Worm (Caenorhabditis elegans) whole organism, midembryonic: ENCODE measurements around the gene col-86.
"Not testable (repeated sequence)": the region's sequence is repeated elsewhere in the genome, so short reads cannot be mapped to it uniquely, and the experiment has no call there.

Experiments
- T22C8.4 ChIP-seq: fragments of 200-800 bp; sonication (Bioruptor generic); IDR thresholded peaks from 2 replicates; pipeline ENCODE4 v1.3.6; 2022; ENCODE audit warnings: missing genetic modification characterization, missing compliant biosample characterization
- cog-1 ChIP-seq: sonication (generic microtip); optimal IDR thresholded peaks from 2 replicates; lab custom pipeline; 2016; ENCODE audit warnings: missing genetic modification characterization, missing compliant biosample characterization
- flt-1 ChIP-seq: fragments of 200-800 bp; sonication (Bioruptor generic); IDR thresholded peaks from 2 replicates; pipeline ENCODE4 v1.3.6; 2022; ENCODE audit warnings: missing genetic modification characterization, missing compliant biosample characterization
- klf-2 ChIP-seq: fragments of 200-800 bp; sonication (Bioruptor generic); conservative IDR thresholded peaks from 2 replicates; pipeline ENCODE4 v1.3.6; 2022; ENCODE audit warnings: missing genetic modification reagents, missing genetic modification characterization, missing compliant biosample characterization
- med-1 ChIP-seq: sonication (generic microtip); optimal IDR thresholded peaks from 2 replicates; lab custom pipeline; 2017; ENCODE audit warnings: missing genetic modification characterization, mild to moderate bottlenecking, missing compliant biosample characterization, antibody characterized with exemption, missing genetic modification reagents; ENCODE audit not compliant: insufficient read depth
- ref-1 ChIP-seq: fragments of 200-800 bp; sonication (Bioruptor generic); conservative IDR thresholded peaks from 2 replicates; pipeline ENCODE4 v1.3.6; 2022; ENCODE audit warnings: missing genetic modification reagents, missing genetic modification characterization, missing compliant biosample characterization
- tab-1 ChIP-seq: fragments of 200-800 bp; sonication (Bioruptor generic); IDR thresholded peaks from 2 replicates; pipeline ENCODE4 v1.3.6; 2022; ENCODE audit warnings: missing genetic modification characterization, missing compliant biosample characterization
- ztf-23 ChIP-seq: fragments of 200-800 bp; sonication (Bioruptor generic); IDR thresholded peaks from 2 replicates; pipeline ENCODE4 v1.3.6; 2022; ENCODE audit warnings: missing genetic modification reagents, missing genetic modification characterization, missing compliant biosample characterization
- ztf-29 ChIP-seq: fragments of 200-800 bp; sonication (Bioruptor generic); IDR thresholded peaks from 2 replicates; pipeline ENCODE4 v1.3.6; 2022; ENCODE audit warnings: missing genetic modification reagents, missing genetic modification characterization, missing compliant biosample characterization

The col-86 gene

DNA sequence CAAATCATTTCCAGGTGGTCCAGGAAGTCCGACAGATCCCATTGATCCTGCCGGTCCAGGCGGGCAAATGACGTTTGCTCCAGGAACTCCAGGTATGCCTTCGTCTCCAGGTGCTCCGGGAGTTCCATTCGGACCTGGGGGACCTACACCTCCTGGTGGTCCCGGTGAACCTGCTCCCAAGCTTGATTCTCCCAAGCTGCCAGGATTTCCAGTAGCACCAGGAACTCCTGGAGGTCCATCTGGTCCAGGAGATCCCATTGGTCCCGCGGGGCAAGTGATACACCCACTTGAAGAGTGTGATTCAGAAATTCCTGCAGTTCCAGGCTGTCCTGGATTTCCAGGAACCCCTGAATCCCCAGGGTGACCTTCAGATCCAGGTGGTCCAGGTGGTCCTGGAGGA, 1.7 kb downstream of the col-86 start:
- TF ChIP-seq ref-1 (GFP tag; lab: Robert Waterston, UW) (no peak), tab-1 (GFP tag; lab: Robert Waterston, UW) (no peak), klf-2 (GFP tag; lab: Robert Waterston, UW) (no peak)

DNA sequence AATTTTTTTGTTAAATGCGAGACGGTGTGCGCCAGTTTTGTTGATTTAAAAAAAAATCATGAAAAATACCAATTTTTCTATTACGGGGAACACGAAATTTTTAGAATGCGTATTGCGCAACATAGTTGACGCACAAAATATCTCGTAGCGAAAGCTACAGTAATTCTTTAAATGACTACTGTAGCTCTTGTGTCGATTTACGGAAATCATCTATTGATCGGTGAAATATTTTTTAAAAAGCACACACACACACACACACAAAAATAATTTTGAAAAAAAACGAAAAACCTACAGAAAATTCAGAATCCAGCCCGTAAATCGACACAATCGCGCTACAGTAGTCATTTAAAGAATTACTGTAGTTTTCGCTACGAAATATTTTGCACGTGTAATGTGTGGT, 6.2 kb downstream of the col-86 start:
- TF ChIP-seq med-1 (GFP tag; lab: Kevin White, UChicago) (no peak), tab-1 (GFP tag; lab: Robert Waterston, UW) (no peak), klf-2 (GFP tag; lab: Robert Waterston, UW) (no peak), ztf-23 (no peak), ref-1 (GFP tag; lab: Robert Waterston, UW) (no peak), T22C8.4 (GFP tag; lab: Robert Waterston, UW) (no peak), flt-1 (GFP tag; lab: Robert Waterston, UW) (no peak), cog-1 (tag; lab: Kevin White, UChicago) (no peak), ztf-29 (GFP tag; lab: Robert Waterston, UW) (no peak)

DNA sequence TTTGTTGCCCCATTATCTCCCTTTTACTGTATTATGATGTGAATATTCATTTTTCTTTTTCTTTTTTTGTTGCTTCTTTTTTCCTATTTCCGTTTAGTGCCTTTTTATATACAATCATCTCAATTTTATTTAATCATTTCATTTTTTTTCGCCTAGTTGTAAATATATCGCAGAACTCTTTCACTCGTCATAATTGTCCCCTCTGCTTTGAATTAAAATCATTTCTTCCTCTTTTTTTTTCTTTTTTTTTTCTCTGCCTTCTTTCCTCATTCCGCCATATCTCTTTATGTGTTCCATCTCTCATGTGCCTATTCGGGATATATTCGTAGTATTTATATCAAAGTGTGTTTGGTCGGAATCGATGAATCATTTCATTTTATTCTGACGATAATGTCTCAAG, 7.0 kb downstream of the col-86 start, which contains the start of gene Y81G3A.4:
Y81G3A.4 (plus strand) TSS at position 301 of the 400 bp plus-strand sequence.
- TF ChIP-seq cog-1 (tag; lab: Kevin White, UChicago) (no peak), klf-2 (GFP tag; lab: Robert Waterston, UW) (no peak), tab-1 (GFP tag; lab: Robert Waterston, UW) (no peak), ztf-29 (GFP tag; lab: Robert Waterston, UW) (no peak), ztf-23 (no peak), med-1 (GFP tag; lab: Kevin White, UChicago) (no peak), flt-1 (GFP tag; lab: Robert Waterston, UW) (no peak), ref-1 (GFP tag; lab: Robert Waterston, UW) (no peak), T22C8.4 (GFP tag; lab: Robert Waterston, UW) (no peak)

DNA sequence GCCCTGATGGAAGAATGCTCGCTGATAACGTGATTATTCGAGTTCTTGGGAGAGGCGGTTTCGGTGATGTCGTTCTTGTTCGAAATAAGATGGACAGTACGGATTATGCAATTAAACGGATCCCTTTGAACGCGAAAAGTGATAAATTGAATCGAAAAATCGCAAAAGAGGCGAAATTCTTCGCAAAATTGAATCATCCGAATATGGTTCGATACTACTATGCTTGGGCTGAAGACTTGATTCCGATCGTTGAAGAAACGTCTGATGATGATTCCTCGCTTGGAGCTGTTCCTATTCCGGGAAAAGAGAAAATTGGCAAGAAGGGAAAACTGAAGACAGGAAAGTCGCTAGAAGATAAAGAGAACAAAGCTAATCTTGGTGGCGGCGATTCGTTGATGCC, 12.1 kb downstream of the col-86 start:
- TF ChIP-seq flt-1 (GFP tag; lab: Robert Waterston, UW) (no peak), med-1 (GFP tag; lab: Kevin White, UChicago) (no peak), ztf-29 (GFP tag; lab: Robert Waterston, UW) (no peak), cog-1 (tag; lab: Kevin White, UChicago) (no peak), klf-2 (GFP tag; lab: Robert Waterston, UW) (no peak), ztf-23 (no peak), T22C8.4 (GFP tag; lab: Robert Waterston, UW) (no peak), tab-1 (GFP tag; lab: Robert Waterston, UW) (no peak), ref-1 (GFP tag; lab: Robert Waterston, UW) (no peak)

DNA sequence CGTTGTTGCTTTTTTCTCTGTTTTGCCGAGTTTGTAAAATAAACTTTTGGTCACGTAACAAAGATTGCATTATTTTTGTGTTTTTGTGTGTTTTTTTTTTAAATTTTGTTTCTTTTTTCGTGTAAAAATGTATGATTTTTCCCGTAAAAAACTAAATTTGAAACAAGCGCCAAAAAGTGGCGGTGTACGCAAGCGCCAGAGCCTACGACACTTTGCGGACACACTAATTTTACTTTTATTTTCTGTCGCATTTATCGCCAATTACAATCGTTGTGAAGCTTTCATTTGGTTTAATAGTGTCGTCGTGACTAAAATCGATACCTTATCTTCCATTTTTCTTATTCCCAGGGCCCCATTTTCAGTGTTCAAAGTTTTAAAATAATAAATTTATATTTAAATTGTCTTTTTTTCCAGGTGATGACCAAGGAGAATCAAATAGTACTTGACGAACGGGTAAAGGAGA, 14.3 kb downstream of the col-86 start, which contains the start of the genes Y81G3A.1 and gcn-2:
Y81G3A.1 (minus strand) TSS at position 175 of the 463 bp plus-strand sequence.
gcn-2 (plus strand) TSS at position 413 of the 463 bp plus-strand sequence.
- TF ChIP-seq klf-2 (GFP tag; lab: Robert Waterston, UW): no peak
- no peak for TF ChIP-seq flt-1 (GFP tag; lab: Robert Waterston, UW)
- TF ChIP-seq ztf-29 (GFP tag; lab: Robert Waterston, UW): no peak
- TF ChIP-seq cog-1 (tag; lab: Kevin White, UChicago): no peak
- TF ChIP-seq med-1 (GFP tag; lab: Kevin White, UChicago): no peak
- no peak for TF ChIP-seq ref-1 (GFP tag; lab: Robert Waterston, UW)
- no peak for TF ChIP-seq ztf-23
- no peak for TF ChIP-seq tab-1 (GFP tag; lab: Robert Waterston, UW)
- TF ChIP-seq T22C8.4 (GFP tag; lab: Robert Waterston, UW): no peak

DNA sequence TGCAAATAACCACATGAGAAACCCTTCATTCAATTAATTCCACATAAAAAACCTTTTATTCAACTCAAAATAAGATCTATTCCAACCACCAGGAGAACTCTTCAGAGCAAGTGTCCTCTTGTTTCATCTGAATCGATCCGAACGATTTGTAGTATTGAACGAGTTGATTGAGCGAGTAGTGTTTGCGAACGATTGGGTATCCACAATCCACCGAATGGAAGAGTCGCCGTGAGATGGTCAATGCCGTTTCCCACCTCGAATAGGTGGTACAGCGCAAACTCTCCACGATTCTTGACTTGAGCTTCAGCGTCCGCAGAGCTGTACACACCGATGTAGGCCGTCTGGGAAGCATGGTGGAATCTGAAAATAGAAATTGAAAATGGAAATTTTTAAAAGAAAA, 15.7 kb downstream of the col-86 start, which contains the start of gene Y81G3A.6:
Y81G3A.6 (minus strand) TSS at position 101 of the 400 bp plus-strand sequence.
- TF ChIP-seq cog-1 (tag; lab: Kevin White, UChicago); ztf-29 (GFP tag; lab: Robert Waterston, UW); flt-1 (GFP tag; lab: Robert Waterston, UW): not testable (repeated sequence)

DNA sequence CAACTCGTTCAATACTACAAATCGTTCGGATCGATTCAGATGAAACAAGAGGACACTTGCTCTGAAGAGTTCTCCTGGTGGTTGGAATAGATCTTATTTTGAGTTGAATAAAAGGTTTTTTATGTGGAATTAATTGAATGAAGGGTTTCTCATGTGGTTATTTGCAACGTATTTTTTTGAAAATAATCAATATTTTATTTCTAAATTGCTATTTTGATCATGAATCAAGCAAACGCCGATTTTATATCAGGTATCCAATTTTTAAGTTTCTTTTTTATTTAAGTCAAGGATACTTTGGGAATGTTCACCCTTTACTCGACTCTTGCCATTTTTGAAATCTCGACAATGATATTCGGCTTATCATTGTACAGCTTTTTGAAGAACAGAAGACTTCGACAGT, 17.5 kb downstream of the col-86 start, which contains the start of gene Y81G3A.2:
Y81G3A.2 (plus strand) TSS at position 301 of the 400 bp plus-strand sequence.
- not testable (repeated sequence) for TF ChIP-seq ztf-23; cog-1 (tag; lab: Kevin White, UChicago); ztf-29 (GFP tag; lab: Robert Waterston, UW)

DNA sequence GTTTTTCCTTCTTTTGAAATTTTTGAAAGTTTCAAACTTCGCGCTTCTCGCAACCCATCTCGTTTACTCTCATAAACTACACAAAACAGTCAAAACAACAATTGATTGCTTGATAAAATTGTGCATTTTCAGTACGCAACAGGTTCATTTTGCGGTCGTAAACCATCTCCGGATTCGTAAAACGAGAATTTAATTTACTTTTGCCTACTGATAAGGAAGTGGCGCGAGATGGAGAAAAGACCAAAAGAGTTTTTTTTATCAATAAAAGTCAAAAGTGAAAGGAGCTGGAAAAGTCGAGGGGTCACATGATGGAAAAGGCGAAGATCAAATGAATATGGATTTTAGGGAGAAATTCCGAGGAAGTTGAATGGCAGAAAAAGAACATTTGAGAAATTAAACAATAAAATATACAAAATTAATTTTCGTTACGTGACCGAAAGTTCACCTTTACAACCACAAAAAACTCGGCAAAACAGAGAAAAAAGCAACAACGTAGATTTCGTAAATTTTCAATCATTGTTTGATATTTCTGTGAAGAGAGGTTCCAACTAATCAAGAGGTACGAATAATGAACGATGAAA, 19.1 kb downstream of the col-86 start, which contains the start of gene F42G4.6:
F42G4.6 (plus strand) TSS at position 531 of the 581 bp plus-strand sequence.
- no peak for TF ChIP-seq klf-2 (GFP tag; lab: Robert Waterston, UW)
- TF ChIP-seq ztf-29 (GFP tag; lab: Robert Waterston, UW): no peak
- no peak for TF ChIP-seq tab-1 (GFP tag; lab: Robert Waterston, UW)
- TF ChIP-seq med-1 (GFP tag; lab: Kevin White, UChicago): no peak
- TF ChIP-seq cog-1 (tag; lab: Kevin White, UChicago): no peak
- TF ChIP-seq ref-1 (GFP tag; lab: Robert Waterston, UW): no peak
- no peak for TF ChIP-seq flt-1 (GFP tag; lab: Robert Waterston, UW)
- TF ChIP-seq T22C8.4 (GFP tag; lab: Robert Waterston, UW): no peak
- no peak for TF ChIP-seq ztf-23

DNA sequence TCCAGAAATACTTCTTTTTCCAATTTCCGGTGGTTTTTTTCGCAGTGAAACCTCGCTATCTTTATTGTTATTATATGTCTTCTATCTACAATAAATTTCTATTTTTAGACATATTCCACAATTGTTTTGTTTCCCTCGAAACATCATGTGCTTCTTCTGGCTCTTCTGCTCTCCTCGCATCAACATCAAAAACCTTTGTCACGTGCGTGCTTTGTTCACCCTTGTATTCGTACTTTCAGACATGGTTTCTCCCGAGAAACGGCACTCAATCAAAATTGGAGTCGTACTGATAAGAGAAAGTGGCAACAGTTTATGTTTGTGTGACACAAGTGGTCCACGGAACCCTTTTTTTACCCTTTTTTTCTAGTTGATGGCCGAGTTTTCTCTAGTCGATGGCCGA, 20.3 kb downstream of the col-86 start:
- TF ChIP-seq ref-1 (GFP tag; lab: Robert Waterston, UW): no peak
- no peak for TF ChIP-seq flt-1 (GFP tag; lab: Robert Waterston, UW)
- no peak for TF ChIP-seq klf-2 (GFP tag; lab: Robert Waterston, UW)
- TF ChIP-seq ztf-23: no peak
- no peak for TF ChIP-seq med-1 (GFP tag; lab: Kevin White, UChicago)
